Worm (Caenorhabditis elegans): ENCODE measurements around the gene F13B6.1.

F13B6.1 gene

ce11 chrIV:7477697-7478096 lies 21.4 kb downstream of the F13B6.1 start (continued):
- TF ChIP-seq mcd-1 (GFP tag; IDR thresholded peaks at IDR 0.05) (peak; percentile 54; the same call in 1 of the 2 replicates), B0261.1 (tag; optimal IDR thresholded peaks at IDR 0.05) (no peak), snpc-1.1 (tag; optimal IDR thresholded peaks at IDR 0.05; ENCODE audit: insufficient read depth) (peak; percentile 72), aptf-3 (GFP tag; IDR thresholded peaks at IDR 0.05) (no peak), T26A5.8 (tag; optimal IDR thresholded peaks at IDR 0.05) (no peak), atf-7 (tag; optimal IDR thresholded peaks at IDR 0.05) (no peak), ztf-22 (GFP tag; optimal IDR thresholded peaks at IDR 0.05) (no peak), lin-40 (tag; optimal IDR thresholded peaks at IDR 0.05) (no peak), hmg-1.2 (GFP tag; IDR thresholded peaks at IDR 0.05) (peak; percentile 54), ztf-18 (tag; optimal IDR thresholded peaks at IDR 0.05) (no peak), ceh-58 (GFP tag; IDR thresholded peaks at IDR 0.05) (no peak), Y53F4B.3 (GFP tag; IDR thresholded peaks at IDR 0.05) (no peak), him-1 (tag; optimal IDR thresholded peaks at IDR 0.05) (no peak), unc-130 (GFP tag; optimal IDR thresholded peaks at IDR 0.05) (peak; percentile 79), T07F8.4 (tag; optimal IDR thresholded peaks at IDR 0.05) (no peak), nhr-179 (tag; optimal IDR thresholded peaks at IDR 0.05) (no peak), ztf-25 (GFP tag; IDR thresholded peaks at IDR 0.05) (no peak), madf-3 (GFP tag; IDR thresholded peaks at IDR 0.05) (peak; percentile 89), ztf-28 (GFP tag; IDR thresholded peaks at IDR 0.05) (peak; percentile 67; the same call in 1 of the 2 replicates), nfya-1 (tag; optimal IDR thresholded peaks at IDR 0.05; ENCODE audit: borderline replicate concordance, insufficient read depth) (no peak), hmg-20 (GFP tag; IDR thresholded peaks at IDR 0.05) (no peak), snpc-3.4 (tag; optimal IDR thresholded peaks at IDR 0.05) (peak; percentile 94), B0019.2 (GFP tag; conservative IDR thresholded peaks at IDR 0.05) (peak; percentile 88), dpff-1 (tag; optimal IDR thresholded peaks at IDR 0.05) (no peak), mes-4 (tag; optimal IDR thresholded peaks at IDR 0.05) (no peak), Y79H2A.3 (GFP tag; conservative IDR thresholded peaks at IDR 0.05) (no peak), nhr-27 (tag; optimal IDR thresholded peaks at IDR 0.05) (no peak), ceh-91 (GFP tag; IDR thresholded peaks at IDR 0.05) (peak; percentile 92), nhr-90 (tag; optimal IDR thresholded peaks at IDR 0.05) (no peak), snpc-1.3 (tag; optimal IDR thresholded peaks at IDR 0.05; ENCODE audit: insufficient read depth) (peak; percentile 50), F57C9.4 (tag; optimal IDR thresholded peaks at IDR 0.05) (no peak), lag-1 (GFP tag; IDR thresholded peaks at IDR 0.05) (no peak), F37B4.10 (GFP tag; IDR thresholded peaks at IDR 0.05) (no peak)

ce11 chrIV:7478134-7478533 lies 21.8 kb downstream of the F13B6.1 start, which contains the start of gene rod-1:
TSS of gene rod-1 (plus strand) at chrIV:7478452.
- TF ChIP-seq K11D2.4 (GFP tag; IDR thresholded peaks at IDR 0.05) (no peak), hmg-1.2 (GFP tag; IDR thresholded peaks at IDR 0.05) (0 out of 2 replicates have a peak, but pooled peaks have one; percentile 8), ceh-91 (GFP tag; IDR thresholded peaks at IDR 0.05) (no peak), F10E7.11 (tag; optimal IDR thresholded peaks at IDR 0.05) (no peak), nhr-27 (tag; optimal IDR thresholded peaks at IDR 0.05) (no peak), attf-5 (GFP tag; optimal IDR thresholded peaks at IDR 0.05) (no peak), pbrm-1 (GFP tag; IDR thresholded peaks at IDR 0.05) (peak; percentile 41; the same call in 1 of the 2 replicates)

Data from whole organism, young adult.